Fruit fly (Drosophila melanogaster) whole organism, wandering third instar larva: ENCODE measurements around the gene beag.

ENCODE experiments used
- Abd-B ChIP-seq: fragments of >200 bp; optimal IDR thresholded peaks from 2 replicates; lab custom pipeline; 2017; ENCODE audit warnings: missing biosample characterization, missing genetic modification characterization
- CG32264 ChIP-seq: fragments of 200-800 bp; sonication (Bioruptor generic); optimal IDR thresholded peaks from 2 replicates; lab custom pipeline; 2016; ENCODE audit warnings: missing biosample characterization, missing genetic modification characterization
- CrebA ChIP-seq: fragments of 200-800 bp; sonication (Bioruptor generic); optimal IDR thresholded peaks from 2 replicates; lab custom pipeline; 2016; ENCODE audit warnings: missing biosample characterization, mild to moderate bottlenecking, missing genetic modification characterization, borderline replicate concordance
- Dfd ChIP-seq: fragments of >200 bp; optimal IDR thresholded peaks from 2 replicates; lab custom pipeline; 2017; ENCODE audit warnings: missing biosample characterization, missing genetic modification characterization
- Dif ChIP-seq: fragments of 200-275, 200-300 bp; sonication (Bioruptor generic); optimal IDR thresholded peaks from 2 replicates; lab custom pipeline; 2018; ENCODE audit warnings: missing biosample characterization, missing genetic modification characterization; ENCODE audit not compliant: partially characterized antibody
- GATAd ChIP-seq: sonication (Bioruptor generic); optimal IDR thresholded peaks from 2 replicates; lab custom pipeline; 2016; ENCODE audit warnings: missing biosample characterization, missing genetic modification characterization
- HLH106 ChIP-seq: fragments of 200-800 bp; optimal IDR thresholded peaks from 3 replicates; lab custom pipeline; 2019; ENCODE audit warnings: missing biosample characterization, mild to moderate bottlenecking, missing genetic modification characterization, moderate library complexity
- Hnf4 ChIP-seq: fragments of 200-800 bp; sonication (Bioruptor generic); optimal IDR thresholded peaks from 2 replicates; lab custom pipeline; 2016; ENCODE audit warnings: missing biosample characterization, mild to moderate bottlenecking, missing genetic modification characterization
- Hr78 ChIP-seq: fragments of >200 bp; optimal IDR thresholded peaks from 2 replicates; lab custom pipeline; 2017; ENCODE audit warnings: missing biosample characterization, missing genetic modification characterization
- Hr83 ChIP-seq: fragments of 200-300 bp; sonication (Bioruptor generic); optimal IDR thresholded peaks from 2 replicates; lab custom pipeline; 2016; ENCODE audit warnings: missing biosample characterization, mild to moderate bottlenecking, missing genetic modification characterization, moderate library complexity; ENCODE audit not compliant: poor library complexity, severe bottlenecking
- Mio ChIP-seq: sonication (Bioruptor generic); optimal IDR thresholded peaks from 2 replicates; lab custom pipeline; 2016; ENCODE audit warnings: missing biosample characterization, missing genetic modification characterization
- Myc ChIP-seq: fragments of >200 bp; optimal IDR thresholded peaks from 2 replicates; lab custom pipeline; 2017
- OdsH ChIP-seq: fragments of 200-800 bp; sonication (Bioruptor generic); optimal IDR thresholded peaks from 2 replicates; lab custom pipeline; 2016; ENCODE audit warnings: missing biosample characterization, mild to moderate bottlenecking, missing genetic modification characterization
- Rel ChIP-seq, 2 experiments: fragments of 200-800 bp; sonication (Bioruptor generic) in 1 of 2; optimal IDR thresholded peaks; 2 replicates in 1 of 2; 3 replicates in 1 of 2; lab custom pipeline; 2016 to 2019; ENCODE audit warnings: mild to moderate bottlenecking in 2 of 2, missing biosample characterization in 2 of 2, missing genetic modification characterization in 2 of 2, moderate library complexity in 1 of 2
- Vsx2 ChIP-seq: fragments of 200-300, 225-300 bp; sonication (Bioruptor generic); optimal IDR thresholded peaks from 2 replicates; lab custom pipeline; 2018; ENCODE audit warnings: missing biosample characterization, missing genetic modification characterization; ENCODE audit not compliant: partially characterized antibody
- br ChIP-seq: fragments of 200-800 bp; sonication (Bioruptor generic); optimal IDR thresholded peaks from 2 replicates; lab custom pipeline; 2016; ENCODE audit warnings: missing biosample characterization, missing genetic modification characterization
- dmrt93B ChIP-seq: fragments of 200-800 bp; sonication (Bioruptor generic); optimal IDR thresholded peaks from 2 replicates; lab custom pipeline; 2018; ENCODE audit warnings: missing biosample characterization, mild to moderate bottlenecking, missing genetic modification characterization
- dsf ChIP-seq: sonication (Bioruptor generic); optimal IDR thresholded peaks from 2 replicates; lab custom pipeline; 2016; ENCODE audit warnings: missing biosample characterization, missing genetic modification characterization, borderline replicate concordance
- ey ChIP-seq: fragments of 200-800 bp; sonication (Bioruptor generic); optimal IDR thresholded peaks from 2 replicates; lab custom pipeline; 2016; ENCODE audit warnings: missing biosample characterization, missing genetic modification characterization
- foxo ChIP-seq, 2 experiments: fragments of 200-800 bp; sonication (Bioruptor generic); optimal IDR thresholded peaks; 2 replicates in 1 of 2; 3 replicates in 1 of 2; lab custom pipeline; 2016 to 2017; ENCODE audit warnings: missing biosample characterization in 2 of 2, missing genetic modification characterization in 2 of 2
- fru ChIP-seq: fragments of 200-800 bp; sonication (Bioruptor generic); optimal IDR thresholded peaks from 3 replicates; lab custom pipeline; 2016; ENCODE audit warnings: missing biosample characterization, mild to moderate bottlenecking, missing genetic modification characterization
- h ChIP-seq: fragments of 200-800 bp; sonication (Bioruptor generic); optimal IDR thresholded peaks from 3 replicates; lab custom pipeline; 2016; ENCODE audit warnings: missing biosample characterization, mild to moderate bottlenecking, missing genetic modification characterization
- jim ChIP-seq: fragments of 175-275, 200-325 bp; sonication (Bioruptor generic); optimal IDR thresholded peaks from 2 replicates; lab custom pipeline; 2016; ENCODE audit warnings: missing biosample characterization, mild to moderate bottlenecking, missing genetic modification characterization
- lola ChIP-seq: fragments of >200 bp; optimal IDR thresholded peaks from 2 replicates; lab custom pipeline; 2017; ENCODE audit warnings: missing biosample characterization, missing genetic modification characterization
- pan ChIP-seq: fragments of >200 bp; optimal IDR thresholded peaks from 2 replicates; lab custom pipeline; 2017
- psq ChIP-seq: fragments of 200-800 bp; sonication (Bioruptor generic); optimal IDR thresholded peaks from 3 replicates; lab custom pipeline; 2017; ENCODE audit warnings: missing biosample characterization, mild to moderate bottlenecking, missing genetic modification characterization, moderate library complexity
- rgr ChIP-seq: fragments of 200-800 bp; sonication (Bioruptor generic); optimal IDR thresholded peaks from 3 replicates; lab custom pipeline; 2016; ENCODE audit warnings: missing biosample characterization, mild to moderate bottlenecking, missing genetic modification characterization
- sv ChIP-seq: fragments of 200-800 bp; sonication (Bioruptor generic); optimal IDR thresholded peaks from 3 replicates; lab custom pipeline; 2016; ENCODE audit warnings: missing biosample characterization, missing genetic modification characterization
- usp ChIP-seq: fragments of >200 bp; optimal IDR thresholded peaks from 2 replicates; lab custom pipeline; 2017; ENCODE audit warnings: missing biosample characterization, missing genetic modification characterization

Gene beag

dm6 chr3R:9030750-9031128 is 34.1 kb downstream of the beag start:
- TF ChIP-seq pan (no peak), GATAd (GFP tag; lab: Kevin White, UChicago) (no peak), sv (no peak), ey (GFP tag; lab: Kevin White, UChicago) (no peak), dmrt93B (GFP tag; lab: Kevin White, UChicago) (no peak), Rel (GFP tag; optimal IDR thresholded peaks at IDR 0.05; lab: Kevin White, UChicago) (no peak), Rel (tag; optimal IDR thresholded peaks at IDR 0.05; lab: Kevin White, UChicago) (no peak), psq (GFP tag; lab: Kevin White, UChicago) (no peak), Hr83 (GFP tag; lab: Kevin White, UChicago) (no peak), usp (no peak)
- TF ChIP-seq, all 38 proteins: peak for 0

- TF ChIP-seq Hr78 (GFP tag; lab: Kevin White, UChicago) (no peak), pan (no peak), foxo (GFP tag; optimal IDR thresholded peaks at IDR 0.05; lab: Kevin White, UChicago) (no peak), Mio (no peak), sv (no peak), Hr83 (GFP tag; lab: Kevin White, UChicago) (no peak), rgr (GFP tag; lab: Kevin White, UChicago) (no peak), dsf (no peak), Dif (GFP tag; lab: Kevin White, UChicago) (no peak), br (GFP tag; lab: Kevin White, UChicago) (no peak), Vsx2 (GFP tag; lab: Kevin White, UChicago) (no peak), Rel (GFP tag; optimal IDR thresholded peaks at IDR 0.05; lab: Kevin White, UChicago) (no peak), Rel (tag; optimal IDR thresholded peaks at IDR 0.05; lab: Kevin White, UChicago) (no peak), Dfd (GFP tag; lab: Kevin White, UChicago) (no peak), lola (GFP tag; lab: Kevin White, UChicago) (no peak), Abd-B (no peak), usp (no peak), jim (GFP tag; lab: Kevin White, UChicago) (no peak), fru (GFP tag; lab: Kevin White, UChicago) (no peak), Hnf4 (no peak)
Measured at dm6 chr3R:9030006-9030749, 34.7 kb downstream of the beag start.

- TF ChIP-seq h (GFP tag; lab: Kevin White, UChicago) (no peak), fru (GFP tag; lab: Kevin White, UChicago) (no peak), lola (GFP tag; lab: Kevin White, UChicago) (no peak), pan (no peak), Rel (GFP tag; optimal IDR thresholded peaks at IDR 0.05; lab: Kevin White, UChicago) (no peak), Rel (tag; optimal IDR thresholded peaks at IDR 0.05; lab: Kevin White, UChicago) (peak; percentile 13)
Measured at dm6 chr3R:9029411-9029810, 35.5 kb downstream of the beag start.

dm6 chr3R:9028690-9029089 is 36.2 kb downstream of the beag start:
- TF ChIP-seq h (GFP tag; lab: Kevin White, UChicago) (no peak), Myc (lab: Kevin White, UChicago) (no peak), dsf (no peak), OdsH (GFP tag; lab: Kevin White, UChicago) (no peak), CG32264 (GFP tag; lab: Kevin White, UChicago) (no peak)
- TF ChIP-seq, all 38 proteins: peak for 0

dm6 chr3R:9027082-9027481 is 37.8 kb downstream of the beag start:
- TF ChIP-seq Dif (GFP tag; lab: Kevin White, UChicago) (no peak), Mio (no peak), CrebA (GFP tag; lab: Kevin White, UChicago) (no peak), pan (no peak), Dfd (GFP tag; lab: Kevin White, UChicago) (no peak), foxo (GFP tag; optimal IDR thresholded peaks at IDR 0.05; lab: Kevin White, UChicago) (no peak), HLH106 (tag; lab: Kevin White, UChicago) (no peak)
